Fruit fly (Drosophila melanogaster): ENCODE measurements around the gene Rpn5.

The Rpn5 gene

DNA sequence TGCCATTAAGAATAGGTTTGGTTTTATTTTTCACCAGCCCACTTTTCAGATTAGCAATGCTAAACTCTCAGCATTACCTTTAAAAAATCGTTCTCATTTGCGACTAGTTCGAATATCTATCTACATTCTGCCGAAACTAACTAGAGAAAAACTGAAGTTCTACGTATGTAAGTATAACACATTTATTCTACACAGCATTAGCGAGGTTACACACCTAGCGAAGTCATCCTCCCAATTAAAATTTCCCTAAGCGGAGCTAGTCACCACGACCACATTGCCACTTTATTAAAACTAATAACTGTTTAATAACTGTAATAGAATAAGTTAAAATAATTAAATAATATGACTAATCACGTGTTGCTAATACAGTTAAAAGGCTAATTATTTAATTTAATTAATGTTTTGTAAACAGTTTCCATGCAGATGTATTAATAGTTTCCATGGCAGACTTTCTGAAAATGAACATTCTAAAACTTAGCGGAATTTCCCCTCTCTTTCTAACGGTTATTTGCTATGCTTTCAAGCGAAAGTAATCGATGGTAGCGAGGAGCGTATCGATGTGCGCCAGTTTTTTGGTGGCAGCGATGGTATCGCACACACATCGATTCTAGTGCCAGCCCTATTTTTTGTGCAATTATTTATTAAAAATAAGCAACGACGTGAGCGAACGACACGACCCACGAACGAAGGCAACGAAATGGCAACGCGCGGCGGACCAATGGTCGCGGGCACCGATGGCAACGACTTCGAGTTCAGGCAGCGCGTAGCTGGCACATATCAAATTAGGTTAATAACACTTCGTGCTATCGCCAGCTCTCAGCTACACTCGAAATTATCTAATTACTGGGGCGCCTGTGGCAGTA, 10.3 kb upstream of the Rpn5 start, which contains the start of gene jagn (continued):
- TF ChIP-seq Dp (GFP tag; optimal IDR thresholded peaks at IDR 0.05): peak; percentile 51
- peak; percentile 67 for TF ChIP-seq Hsf (GFP tag; optimal IDR thresholded peaks at IDR 0.05)
- peak; percentile 79 for TF ChIP-seq mam (GFP tag; optimal IDR thresholded peaks at IDR 0.05)
- TF ChIP-seq CG6765 (GFP tag; optimal IDR thresholded peaks at IDR 0.05): no peak
- 0 out of 2 replicates have a peak, but pooled peaks have one; percentile 29 for TF ChIP-seq Awh (GFP tag; IDR thresholded peaks at IDR 0.05)
- peak; percentile 68 for TF ChIP-seq CG13624 (GFP tag; optimal IDR thresholded peaks at IDR 0.05)
- TF ChIP-seq yki (optimal IDR thresholded peaks at IDR 0.05): no peak
- peak; percentile 91 for TF ChIP-seq NFAT (GFP tag; IDR thresholded peaks at IDR 0.05)
- peak; percentile 99 for TF ChIP-seq Scr (GFP tag; IDR thresholded peaks at IDR 0.05; ENCODE audit: partially characterized antibody)
- peak; percentile 77 for TF ChIP-seq trem (tag; optimal IDR thresholded peaks at IDR 0.05)
- no peak for TF ChIP-seq CG3407 (GFP tag; optimal IDR thresholded peaks at IDR 0.05)
- TF ChIP-seq twi (tag; optimal IDR thresholded peaks at IDR 0.05): peak; percentile 4
- TF ChIP-seq CG42726 (GFP tag; IDR thresholded peaks at IDR 0.05; ENCODE audit: partially characterized antibody): peak; percentile 100
- no peak for TF ChIP-seq cwo (GFP tag; optimal IDR thresholded peaks at IDR 0.05)
- TF ChIP-seq so (GFP tag; IDR thresholded peaks at IDR 0.05): no peak
- peak; percentile 13 for TF ChIP-seq CG12071 (GFP tag; optimal IDR thresholded peaks at IDR 0.05)
- TF ChIP-seq PHDP (tag; optimal IDR thresholded peaks at IDR 0.05): peak; percentile 60
- no peak for TF ChIP-seq NC2α (GFP tag; optimal IDR thresholded peaks at IDR 0.05)
- TF ChIP-seq CG5953 (GFP tag; IDR thresholded peaks at IDR 0.05): peak; percentile 50; the same call in 1 of the 2 replicates
- TF ChIP-seq CG9932 (GFP tag; IDR thresholded peaks at IDR 0.05): peak; percentile 95
- peak; percentile 37; the same call in 1 of the 2 replicates for TF ChIP-seq CG7372 (GFP tag; IDR thresholded peaks at IDR 0.05)
- TF ChIP-seq CG1792 (GFP tag; optimal IDR thresholded peaks at IDR 0.05): peak; percentile 35
- TF ChIP-seq CG7839 (tag; optimal IDR thresholded peaks at IDR 0.05): peak; percentile 52
- TF ChIP-seq CG17361 (GFP tag; IDR thresholded peaks at IDR 0.05): peak; percentile 70; the same call in 2 of the 3 replicates
- TF ChIP-seq nerfin-1 (tag; optimal IDR thresholded peaks at IDR 0.05): peak; percentile 54
- TF ChIP-seq gro (GFP tag; optimal IDR thresholded peaks at IDR 0.05): peak; percentile 78
- TF ChIP-seq dimm (GFP tag; IDR thresholded peaks at IDR 0.05): no peak
- no peak for TF ChIP-seq slou (GFP tag; optimal IDR thresholded peaks at IDR 0.05)
- TF ChIP-seq CG7357 (GFP tag; IDR thresholded peaks at IDR 0.05): no peak
- peak; percentile 59; the same call in 1 of the 3 replicates for TF ChIP-seq CG34422 (GFP tag; IDR thresholded peaks at IDR 0.05)
- peak; percentile 42 for TF ChIP-seq zen (tag; optimal IDR thresholded peaks at IDR 0.05)
- peak; percentile 63 for TF ChIP-seq CG9609 (GFP tag; optimal IDR thresholded peaks at IDR 0.05)
- TF ChIP-seq CG3838 (GFP tag; optimal IDR thresholded peaks at IDR 0.05): peak; percentile 61
- no peak for TF ChIP-seq peb (GFP tag; IDR thresholded peaks at IDR 0.05)
- peak; percentile 52 for TF ChIP-seq Camta (GFP tag; optimal IDR thresholded peaks at IDR 0.05)
- peak in 1 of 2 experiments; percentile 33 for TF ChIP-seq chif (GFP tag; optimal IDR thresholded peaks at IDR 0.05)
- peak; percentile 62 for TF ChIP-seq CG17829 (tag; optimal IDR thresholded peaks at IDR 0.05)
- TF ChIP-seq Usf (GFP tag; optimal IDR thresholded peaks at IDR 0.05): peak; percentile 42
- TF ChIP-seq cas (GFP tag; IDR thresholded peaks at IDR 0.05): no peak
- TF ChIP-seq CTCF (GFP tag; optimal IDR thresholded peaks at IDR 0.05): peak; percentile 82
- TF ChIP-seq ssp (GFP tag; IDR thresholded peaks at IDR 0.05): peak; percentile 53
- TF ChIP-seq crc (GFP tag; optimal IDR thresholded peaks at IDR 0.05): peak; percentile 21
- TF ChIP-seq gfzf (GFP tag; optimal IDR thresholded peaks at IDR 0.05): peak; percentile 32
- peak; percentile 17 for TF ChIP-seq Vsx1 (GFP tag; optimal IDR thresholded peaks at IDR 0.05)
- TF ChIP-seq sc (optimal IDR thresholded peaks at IDR 0.05): no peak
- TF ChIP-seq sc (GFP tag; optimal IDR thresholded peaks at IDR 0.05): peak; percentile 20
- TF ChIP-seq CG10366 (GFP tag; IDR thresholded peaks at IDR 0.05): peak; percentile 45
- TF ChIP-seq maf-S (GFP tag; optimal IDR thresholded peaks at IDR 0.05): peak; percentile 46
- peak; percentile 53 for TF ChIP-seq CG18619 (GFP tag; optimal IDR thresholded peaks at IDR 0.05)
- peak; percentile 28; the same call in 1 of the 2 replicates for TF ChIP-seq CG4404 (GFP tag; IDR thresholded peaks at IDR 0.05)

Measured in whole organism, embryonic.